Worm (Caenorhabditis elegans): ENCODE results near the gene C50F4.4.
A peak's percentile ranks its signal among the peaks of the same experiment; 100 is the strongest.

Gene C50F4.4

ce11 chrV:9503152-9503817 lies 33.3 kb upstream of the C50F4.4 start (continued):
- TF ChIP-seq hlh-26 (GFP tag; conservative IDR thresholded peaks at IDR 0.05) = no peak
- peak; percentile 27 for TF ChIP-seq athp-1 (tag; optimal IDR thresholded peaks at IDR 0.05)
- peak; percentile 67 for TF ChIP-seq madf-6 (GFP tag; IDR thresholded peaks at IDR 0.05)
- peak; percentile 12 for TF ChIP-seq lsy-27 (tag; optimal IDR thresholded peaks at IDR 0.05; ENCODE audit: borderline replicate concordance, insufficient read depth)
- peak; percentile 87 for TF ChIP-seq lin-26 (GFP tag; IDR thresholded peaks at IDR 0.05)
- peak; percentile 40 for TF ChIP-seq somi-1 (GFP tag; optimal IDR thresholded peaks at IDR 0.05)
- no peak for TF ChIP-seq ztf-28 (GFP tag; IDR thresholded peaks at IDR 0.05)
- TF ChIP-seq F49E8.2 (tag; optimal IDR thresholded peaks at IDR 0.05; ENCODE audit: insufficient read depth) = no peak
- TF ChIP-seq sdz-38 (tag; optimal IDR thresholded peaks at IDR 0.05) = peak; percentile 20
- TF ChIP-seq ztf-22 (GFP tag; optimal IDR thresholded peaks at IDR 0.05) = no peak
- TF ChIP-seq F37B4.10 (GFP tag; IDR thresholded peaks at IDR 0.05) = no peak
- TF ChIP-seq cebp-1 (GFP tag; IDR thresholded peaks at IDR 0.05) = no peak
- no peak for TF ChIP-seq cebp-1 (tag; optimal IDR thresholded peaks at IDR 0.05)
- peak; percentile 46 for TF ChIP-seq T26A5.8 (tag; optimal IDR thresholded peaks at IDR 0.05)
- TF ChIP-seq cebp-2 (GFP tag; IDR thresholded peaks at IDR 0.05) = peak; percentile 83; the same call in 1 of the 2 replicates
- TF ChIP-seq zfh-2 (GFP tag; conservative IDR thresholded peaks at IDR 0.05) = no peak
- peak; percentile 74 for TF ChIP-seq repo-1 (tag; optimal IDR thresholded peaks at IDR 0.05)
- TF ChIP-seq ceh-27 (GFP tag; optimal IDR thresholded peaks at IDR 0.05) = peak; percentile 65
- peak; percentile 16; the same call in 1 of the 2 replicates for TF ChIP-seq ceh-100 (GFP tag; IDR thresholded peaks at IDR 0.05)
- 0 out of 2 replicates have a peak, but pooled peaks have one; percentile 77 for TF ChIP-seq aptf-3 (GFP tag; IDR thresholded peaks at IDR 0.05)
- TF ChIP-seq ets-4 (GFP tag; optimal IDR thresholded peaks at IDR 0.05) = peak; percentile 35
- TF ChIP-seq ama-1 (optimal IDR thresholded peaks at IDR 0.05) = no peak
- TF ChIP-seq ama-1 (GFP tag; optimal IDR thresholded peaks at IDR 0.05) = peak in 1 of 2 experiments; percentile 85
- no peak for TF ChIP-seq egrh-3 (GFP tag; IDR thresholded peaks at IDR 0.05)
- TF ChIP-seq him-1 (tag; optimal IDR thresholded peaks at IDR 0.05) = peak; percentile 88
- peak; percentile 49 for TF ChIP-seq T07F8.4 (tag; optimal IDR thresholded peaks at IDR 0.05)
- no peak for TF ChIP-seq F55B11.4 (tag; optimal IDR thresholded peaks at IDR 0.05; ENCODE audit: borderline replicate concordance, insufficient read depth)
- peak; percentile 47 for TF ChIP-seq sptf-2 (GFP tag; optimal IDR thresholded peaks at IDR 0.05)
- peak; percentile 96 for TF ChIP-seq tbp1 (GFP tag; optimal IDR thresholded peaks at IDR 0.05)
- TF ChIP-seq rcor-1 (GFP tag; IDR thresholded peaks at IDR 0.05) = peak; percentile 78
- no peak for TF ChIP-seq pha-4 (tag; optimal IDR thresholded peaks at IDR 0.05)
- no peak for TF ChIP-seq madf-8 (GFP tag; conservative IDR thresholded peaks at IDR 0.05)
- TF ChIP-seq nfya-1 (tag; optimal IDR thresholded peaks at IDR 0.05; ENCODE audit: borderline replicate concordance, insufficient read depth) = no peak
- TF ChIP-seq nhr-120 (GFP tag; IDR thresholded peaks at IDR 0.05) = peak; percentile 92; the same call in 1 of the 2 replicates
- peak; percentile 30 for TF ChIP-seq mxl-1 (tag; optimal IDR thresholded peaks at IDR 0.05)
- TF ChIP-seq pbrm-1 (GFP tag; IDR thresholded peaks at IDR 0.05) = peak; percentile 44; the same call in 1 of the 2 replicates
- TF ChIP-seq F23B12.7 (tag; optimal IDR thresholded peaks at IDR 0.05; ENCODE audit: insufficient read depth) = no peak
- TF ChIP-seq ekl-4 (GFP tag; IDR thresholded peaks at IDR 0.05) = peak; percentile 70
- TF ChIP-seq Y56A3A.18 (GFP tag; IDR thresholded peaks at IDR 0.05) = peak; percentile 94
- no peak for TF ChIP-seq sea-2 (GFP tag; IDR thresholded peaks at IDR 0.05)
- TF ChIP-seq snpc-3.4 (tag; optimal IDR thresholded peaks at IDR 0.05) = peak; percentile 73
- TF ChIP-seq nhr-27 (tag; optimal IDR thresholded peaks at IDR 0.05) = peak; percentile 52
- peak; percentile 92 for TF ChIP-seq zim-3 (tag; optimal IDR thresholded peaks at IDR 0.05)
- TF ChIP-seq unc-62 (GFP tag; optimal IDR thresholded peaks at IDR 0.05) = no peak
- TF ChIP-seq xnd-1 (tag; optimal IDR thresholded peaks at IDR 0.05) = no peak
- peak; percentile 70 for TF ChIP-seq lir-1 (GFP tag; conservative IDR thresholded peaks at IDR 0.05)
- 0 out of 2 replicates have a peak, but pooled peaks have one; percentile 11 for TF ChIP-seq F33H1.4 (GFP tag; IDR thresholded peaks at IDR 0.05)
- peak; percentile 55 for TF ChIP-seq ceh-79 (tag; optimal IDR thresholded peaks at IDR 0.05)
